Fruit fly (Drosophila melanogaster) Kc167 (cell line): ENCODE data around the gene Syx7.

Experiments
- Myc ChIP-seq: fragments of >200 bp; optimal IDR thresholded peaks from 2 replicates; lab custom pipeline; 2017; ENCODE audit warnings: missing external identifiers
- Sin3A ChIP-seq: fragments of >200 bp; optimal IDR thresholded peaks from 2 replicates; lab custom pipeline; 2018; ENCODE audit warnings: missing external identifiers
- h ChIP-seq: fragments of >200 bp; optimal IDR thresholded peaks from 3 replicates; lab custom pipeline; 2018; ENCODE audit warnings: missing external identifiers
- insv ChIP-seq: fragments of >200 bp; optimal IDR thresholded peaks from 3 replicates; lab custom pipeline; 2018; ENCODE audit warnings: missing external identifiers
- psq ChIP-seq: fragments of >200 bp; optimal IDR thresholded peaks from 2 replicates; lab custom pipeline; 2017; ENCODE audit warnings: missing external identifiers
- ttk ChIP-seq: sonication (Bioruptor generic); optimal IDR thresholded peaks from 2 replicates; lab custom pipeline; 2017; ENCODE audit warnings: missing external identifiers

Gene Syx7

dm6 chr3L:21464240-21464639, 18.6 kb downstream of the Syx7 start:
- TF ChIP-seq psq (lab: Kevin White, UChicago) (no peak), Sin3A (lab: Kevin White, UChicago) (no peak), Myc (no peak), insv (no peak), h (lab: Kevin White, UChicago) (no peak), ttk (lab: Kevin White, UChicago) (no peak)

dm6 chr3L:21465261-21466112, 19.9 kb downstream of the Syx7 start:
- TF ChIP-seq psq (lab: Kevin White, UChicago): no peak
- no peak for TF ChIP-seq Sin3A (lab: Kevin White, UChicago)
- no peak for TF ChIP-seq ttk (lab: Kevin White, UChicago)
- TF ChIP-seq h (lab: Kevin White, UChicago): no peak
- no peak for TF ChIP-seq insv
- TF ChIP-seq Myc: no peak

dm6 chr3L:21471895-21472294, 26.3 kb downstream of the Syx7 start:
- no peak for TF ChIP-seq psq (lab: Kevin White, UChicago)
- TF ChIP-seq h (lab: Kevin White, UChicago): no peak
- no peak for TF ChIP-seq Myc
- TF ChIP-seq Sin3A (lab: Kevin White, UChicago): no peak
- TF ChIP-seq ttk (lab: Kevin White, UChicago): no peak
- no peak for TF ChIP-seq insv

dm6 chr3L:21476429-21477006, 30.9 kb downstream of the Syx7 start, which contains the start of gene croc:
croc (minus strand) TSS chr3L:21476479.
- no peak for TF ChIP-seq h (lab: Kevin White, UChicago)
- no peak for TF ChIP-seq Sin3A (lab: Kevin White, UChicago)
- no peak for TF ChIP-seq insv
- no peak for TF ChIP-seq Myc
- no peak for TF ChIP-seq ttk (lab: Kevin White, UChicago)
- no peak for TF ChIP-seq psq (lab: Kevin White, UChicago)

dm6 chr3L:21477866-21478265, 32.2 kb downstream of the Syx7 start:
- TF ChIP-seq psq (lab: Kevin White, UChicago) (no peak), ttk (lab: Kevin White, UChicago) (no peak), h (lab: Kevin White, UChicago) (no peak), Myc (no peak), insv (no peak), Sin3A (lab: Kevin White, UChicago) (no peak)

- TF ChIP-seq Myc (no peak), Sin3A (lab: Kevin White, UChicago) (no peak), psq (lab: Kevin White, UChicago) (no peak), insv (no peak), ttk (lab: Kevin White, UChicago) (no peak), h (lab: Kevin White, UChicago) (no peak)
These were observed 34.0 kb downstream of the Syx7 start for dm6 chr3L:21479636-21480035.

dm6 chr3L:21482100-21482499, 36.5 kb downstream of the Syx7 start:
- no peak for TF ChIP-seq insv
- no peak for TF ChIP-seq Sin3A (lab: Kevin White, UChicago)
- TF ChIP-seq h (lab: Kevin White, UChicago): no peak
- no peak for TF ChIP-seq psq (lab: Kevin White, UChicago)
- no peak for TF ChIP-seq Myc
- TF ChIP-seq ttk (lab: Kevin White, UChicago): no peak

- TF ChIP-seq insv (no peak), Sin3A (lab: Kevin White, UChicago) (no peak), Myc (no peak), psq (lab: Kevin White, UChicago) (no peak), h (lab: Kevin White, UChicago) (no peak), ttk (lab: Kevin White, UChicago) (no peak)
These were observed 38.2 kb downstream of the Syx7 start for dm6 chr3L:21483837-21484236.

- TF ChIP-seq ttk (lab: Kevin White, UChicago): no peak
- no peak for TF ChIP-seq insv
- no peak for TF ChIP-seq Sin3A (lab: Kevin White, UChicago)
- no peak for TF ChIP-seq h (lab: Kevin White, UChicago)
- no peak for TF ChIP-seq psq (lab: Kevin White, UChicago)
- TF ChIP-seq Myc: no peak
These were observed 44.9 kb downstream of the Syx7 start, which contains the start of gene Neu2 for dm6 chr3L:21490486-21490885. Neu2 (minus strand) TSS chr3L:21490586.

- TF ChIP-seq ttk (lab: Kevin White, UChicago) (no peak), h (lab: Kevin White, UChicago) (no peak), Myc (no peak), Sin3A (lab: Kevin White, UChicago) (no peak), psq (lab: Kevin White, UChicago) (no peak), insv (no peak)
These were observed 47.2 kb downstream of the Syx7 start, which contains the start of the genes CG7202 and CG7519 for dm6 chr3L:21492723-21493316. CG7202 (minus strand) TSS chr3L:21492773. CG7519 (plus strand) TSS chr3L:21493083.

dm6 chr3L:21496502-21496864, 50.8 kb downstream of the Syx7 start:
- TF ChIP-seq Sin3A (lab: Kevin White, UChicago): no peak
